Fruit fly (Drosophila melanogaster) whole organism, pupa: ENCODE results near the gene RpL22.

Experiments
- CG10348 ChIP-seq: fragments of 200-800 bp; sonication (Bioruptor generic); IDR thresholded peaks from 2 replicates; pipeline ENCODE4 v1.3.6; 2022; ENCODE audit warnings: missing biosample characterization, missing genetic modification characterization
- CG12605 ChIP-seq: fragments of 200-800 bp; sonication (Bioruptor generic); IDR thresholded peaks from 2 replicates; pipeline ENCODE4 v1.3.6; 2022; ENCODE audit warnings: missing biosample characterization, missing genetic modification characterization
- CG13204 ChIP-seq: fragments of 200-800 bp; sonication (Bioruptor generic); optimal IDR thresholded peaks from 2 replicates; lab custom pipeline; 2018; ENCODE audit warnings: missing biosample characterization, mild to moderate bottlenecking, missing genetic modification characterization, moderate library complexity
- CG14655 ChIP-seq: fragments of 200-800 bp; sonication (Bioruptor generic); optimal IDR thresholded peaks from 3 replicates; lab custom pipeline; 2017; ENCODE audit warnings: mild to moderate bottlenecking, missing biosample characterization, missing genetic modification reagents, missing genetic modification characterization
- CG15710 ChIP-seq: fragments of 200-800 bp; sonication (Bioruptor generic); optimal IDR thresholded peaks from 2 replicates; lab custom pipeline; 2018; ENCODE audit warnings: missing biosample characterization, mild to moderate bottlenecking, missing genetic modification characterization, moderate library complexity
- CG17806 ChIP-seq: fragments of 200-800 bp; sonication (Bioruptor generic); optimal IDR thresholded peaks from 2 replicates; lab custom pipeline; 2018; ENCODE audit warnings: missing biosample characterization, mild to moderate bottlenecking, missing genetic modification characterization, moderate library complexity
- CG32121 ChIP-seq: fragments of 200-800 bp; sonication (Bioruptor generic); IDR thresholded peaks from 2 replicates; pipeline ENCODE4 v1.3.6; 2022; ENCODE audit warnings: missing biosample characterization, missing genetic modification characterization
- CG34367 ChIP-seq: fragments of 200-800 bp; sonication (Bioruptor generic); optimal IDR thresholded peaks from 2 replicates; lab custom pipeline; 2018; ENCODE audit warnings: missing biosample characterization, mild to moderate bottlenecking, missing genetic modification characterization
- CG4496 ChIP-seq: fragments of 200-800 bp; sonication (Bioruptor generic); IDR thresholded peaks from 3 replicates; pipeline ENCODE4 v1.3.6; 2022; ENCODE audit warnings: missing biosample characterization, missing genetic modification characterization
- CG8159 ChIP-seq: fragments of 200-800 bp; sonication (Bioruptor generic); optimal IDR thresholded peaks from 3 replicates; lab custom pipeline; 2018; ENCODE audit warnings: missing biosample characterization, mild to moderate bottlenecking, missing genetic modification characterization, moderate library complexity
- CG8301 ChIP-seq: fragments of 200-800 bp; sonication (Bioruptor generic); optimal IDR thresholded peaks from 2 replicates; lab custom pipeline; 2018; ENCODE audit warnings: missing biosample characterization, mild to moderate bottlenecking, missing genetic modification characterization
- CG9948 ChIP-seq: fragments of 200-800 bp; sonication (Bioruptor generic); optimal IDR thresholded peaks from 2 replicates; lab custom pipeline; 2018; ENCODE audit warnings: missing biosample characterization, mild to moderate bottlenecking, missing genetic modification characterization, moderate library complexity
- D1 ChIP-seq: fragments of 200-800 bp; sonication (Bioruptor generic); optimal IDR thresholded peaks from 2 replicates; lab custom pipeline; 2018; ENCODE audit warnings: missing biosample characterization, mild to moderate bottlenecking, missing genetic modification characterization, moderate library complexity
- EcR ChIP-seq: fragments of 200-800 bp; sonication (Bioruptor generic); optimal IDR thresholded peaks from 3 replicates; lab custom pipeline; 2019; ENCODE audit warnings: missing biosample characterization, missing genetic modification characterization, mild to moderate bottlenecking, moderate library complexity, missing genetic modification reagents
- Ets98B ChIP-seq: fragments of 200-800 bp; sonication (Bioruptor generic); IDR thresholded peaks from 2 replicates; pipeline ENCODE4 v1.3.6; 2022; ENCODE audit warnings: missing biosample characterization, missing genetic modification characterization
- Pif1A ChIP-seq: fragments of 200-800 bp; sonication (Bioruptor generic); optimal IDR thresholded peaks from 3 replicates; lab custom pipeline; 2016; ENCODE audit warnings: missing biosample characterization, missing genetic modification characterization
- Pif1B ChIP-seq: fragments of 200-800 bp; sonication (Bioruptor generic); optimal IDR thresholded peaks from 3 replicates; lab custom pipeline; 2016; ENCODE audit warnings: missing biosample characterization, missing genetic modification characterization
- Snoo ChIP-seq: fragments of 200-800 bp; sonication (Bioruptor generic); optimal IDR thresholded peaks from 3 replicates; lab custom pipeline; 2017; ENCODE audit warnings: missing biosample characterization, mild to moderate bottlenecking, missing genetic modification characterization, inconsistent platforms
- fd96Ca ChIP-seq: fragments of 200-800 bp; sonication (Bioruptor generic); IDR thresholded peaks from 3 replicates; pipeline ENCODE4 v1.3.6; 2022; ENCODE audit warnings: missing biosample characterization, missing genetic modification characterization
- gl ChIP-seq: fragments of 200-800 bp; sonication (Bioruptor generic); optimal IDR thresholded peaks from 2 replicates; lab custom pipeline; 2018; ENCODE audit warnings: missing biosample characterization, mild to moderate bottlenecking, missing genetic modification characterization
- rn ChIP-seq: fragments of 200-800 bp; sonication (Bioruptor generic); IDR thresholded peaks from 2 replicates; pipeline ENCODE4 v1.3.6; 2022; ENCODE audit warnings: missing biosample characterization, missing genetic modification characterization

The RpL22 gene

DNA sequence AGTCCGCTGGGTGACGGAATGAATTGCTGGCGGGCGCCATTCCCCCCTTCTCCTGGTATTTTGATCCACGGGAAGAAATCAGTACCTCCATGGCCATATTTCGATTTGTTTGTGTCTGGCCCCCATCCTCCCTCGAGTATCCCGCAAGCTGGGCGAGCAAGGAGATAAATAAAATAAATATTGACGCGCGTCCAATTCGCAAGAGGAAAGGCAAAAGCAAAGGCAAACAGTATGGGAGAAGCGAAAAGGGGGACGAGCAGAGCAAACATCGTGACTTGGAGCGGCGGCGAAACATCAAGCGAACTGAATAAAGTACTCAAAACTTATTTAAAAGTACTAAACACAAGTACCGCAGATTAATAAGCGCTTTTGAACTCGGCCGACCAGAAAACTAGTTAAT, 3.0 kb upstream of the RpL22 start:
- TF ChIP-seq CG12605 (GFP tag; lab: Robert Waterston, UW) (0 out of 2 replicates have a peak, but pooled peaks have one; percentile 7), CG8301 (tag; lab: Kevin White, UChicago) (no peak), CG14655 (GFP tag; lab: Kevin White, UChicago) (peak; percentile 25), CG32121 (GFP tag; lab: Robert Waterston, UW) (no peak), Pif1A (GFP tag; lab: Kevin White, UChicago) (peak; percentile 60), CG10348 (GFP tag; lab: Robert Waterston, UW) (no peak), CG13204 (GFP tag; lab: Kevin White, UChicago) (peak; percentile 67), CG8159 (tag; lab: Kevin White, UChicago) (peak; percentile 47), CG15710 (tag; lab: Kevin White, UChicago) (peak; percentile 11), gl (peak; percentile 50), CG34367 (peak; percentile 44), Pif1B (GFP tag; lab: Kevin White, UChicago) (peak; percentile 71), Ets98B (no peak), CG9948 (no peak), Snoo (tag; lab: Kevin White, UChicago) (peak; percentile 61)

- TF ChIP-seq CG8159 (tag; lab: Kevin White, UChicago) (peak; percentile 66), CG17806 (tag; lab: Kevin White, UChicago) (peak; percentile 6), Snoo (tag; lab: Kevin White, UChicago) (no peak), D1 (tag; lab: Kevin White, UChicago) (no peak), fd96Ca (GFP tag; lab: Robert Waterston, UW) (0 out of 3 replicates have a peak, but pooled peaks have one; percentile 13), CG4496 (GFP tag; lab: Robert Waterston, UW) (no peak; the same call in 2 of the 3 replicates), CG13204 (GFP tag; lab: Kevin White, UChicago) (no peak), CG10348 (GFP tag; lab: Robert Waterston, UW) (no peak), CG9948 (peak; percentile 25), CG12605 (GFP tag; lab: Robert Waterston, UW) (no peak), CG32121 (GFP tag; lab: Robert Waterston, UW) (no peak), rn (GFP tag; lab: Robert Waterston, UW) (no peak), CG15710 (tag; lab: Kevin White, UChicago) (peak; percentile 6), CG14655 (GFP tag; lab: Kevin White, UChicago) (peak; percentile 45)
Observed at dm6 chrX:766094-766493, 1.2 kb upstream of the RpL22 start.

dm6 chrX:762047-762446, 2.9 kb downstream of the RpL22 start:
- TF ChIP-seq CG12605 (GFP tag; lab: Robert Waterston, UW) (no peak), CG9948 (no peak), rn (GFP tag; lab: Robert Waterston, UW) (no peak), CG10348 (GFP tag; lab: Robert Waterston, UW) (no peak), CG32121 (GFP tag; lab: Robert Waterston, UW) (no peak), fd96Ca (GFP tag; lab: Robert Waterston, UW) (no peak), CG4496 (GFP tag; lab: Robert Waterston, UW) (no peak), CG17806 (tag; lab: Kevin White, UChicago) (no peak), gl (no peak), Snoo (tag; lab: Kevin White, UChicago) (no peak), CG34367 (no peak), Pif1A (GFP tag; lab: Kevin White, UChicago) (no peak), CG8301 (tag; lab: Kevin White, UChicago) (no peak), Ets98B (no peak), CG15710 (tag; lab: Kevin White, UChicago) (no peak)

DNA sequence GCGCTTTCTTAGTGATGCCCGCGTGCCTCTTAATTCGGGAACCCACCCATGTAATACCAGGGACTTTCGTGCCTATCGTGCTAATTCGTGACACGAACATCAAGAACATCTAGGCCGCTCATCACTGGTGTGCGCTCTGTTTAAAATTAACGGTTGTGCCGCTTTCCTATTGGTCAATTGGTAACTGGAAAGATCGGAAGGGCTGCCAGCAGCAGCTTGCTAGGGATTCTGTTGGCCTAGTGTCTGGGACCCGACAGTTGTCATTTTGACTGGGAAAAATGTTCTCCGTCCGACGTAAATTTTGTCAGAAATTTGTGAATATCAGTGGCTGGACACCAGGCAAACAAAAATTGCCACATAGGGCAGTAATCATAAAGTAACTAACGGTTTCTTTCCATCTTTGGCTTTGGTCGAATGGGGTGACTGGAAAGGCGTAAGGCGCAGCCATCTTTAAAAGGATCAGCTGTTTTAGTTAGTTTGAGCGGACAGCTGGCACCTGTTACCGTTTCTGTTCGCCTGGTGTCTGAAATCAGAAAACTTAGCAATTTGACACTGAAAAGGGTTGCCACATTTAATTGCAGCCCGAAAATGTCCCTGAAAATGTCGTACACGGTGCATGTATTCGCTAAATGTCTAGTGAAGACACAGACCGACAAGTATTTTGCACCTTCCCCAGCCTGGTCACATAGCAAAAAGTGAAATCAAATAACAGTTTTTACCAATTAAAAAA, 5.9 kb downstream of the RpL22 start, which contains the start of gene CG5273:
Gene CG5273, plus strand, starts transcription at position 703 of the 730 bp plus-strand sequence.
- TF ChIP-seq CG4496 (GFP tag; lab: Robert Waterston, UW), result no peak
- TF ChIP-seq CG34367, result no peak
- TF ChIP-seq CG8301 (tag; lab: Kevin White, UChicago), result no peak
- TF ChIP-seq Ets98B, result 0 out of 2 replicates have a peak, but pooled peaks have one; percentile 13
- no peak for TF ChIP-seq Snoo (tag; lab: Kevin White, UChicago)
- no peak for TF ChIP-seq D1 (tag; lab: Kevin White, UChicago)
- TF ChIP-seq EcR (GFP tag; lab: Kevin White, UChicago), result peak; percentile 61
- TF ChIP-seq CG14655 (GFP tag; lab: Kevin White, UChicago), result no peak
- TF ChIP-seq CG10348 (GFP tag; lab: Robert Waterston, UW), result no peak
- peak; percentile 11 for TF ChIP-seq CG15710 (tag; lab: Kevin White, UChicago)
- TF ChIP-seq CG17806 (tag; lab: Kevin White, UChicago), result no peak
- TF ChIP-seq CG8159 (tag; lab: Kevin White, UChicago), result peak; percentile 9
- peak; percentile 1 for TF ChIP-seq Pif1B (GFP tag; lab: Kevin White, UChicago)
- no peak for TF ChIP-seq CG13204 (GFP tag; lab: Kevin White, UChicago)
- peak; percentile 24 for TF ChIP-seq Pif1A (GFP tag; lab: Kevin White, UChicago)
- no peak for TF ChIP-seq gl
- TF ChIP-seq fd96Ca (GFP tag; lab: Robert Waterston, UW), result peak; percentile 47; the same call in 1 of the 3 replicates
- no peak; the same call in 1 of the 2 replicates for TF ChIP-seq CG32121 (GFP tag; lab: Robert Waterston, UW)
- no peak for TF ChIP-seq CG12605 (GFP tag; lab: Robert Waterston, UW)
- TF ChIP-seq CG9948, result no peak
- no peak for TF ChIP-seq rn (GFP tag; lab: Robert Waterston, UW)

- TF ChIP-seq CG32121 (GFP tag; lab: Robert Waterston, UW), result no peak
- TF ChIP-seq CG10348 (GFP tag; lab: Robert Waterston, UW), result no peak
- no peak for TF ChIP-seq EcR (GFP tag; lab: Kevin White, UChicago)
- TF ChIP-seq Snoo (tag; lab: Kevin White, UChicago), result no peak
- TF ChIP-seq CG8159 (tag; lab: Kevin White, UChicago), result no peak
- no peak for TF ChIP-seq gl
- no peak for TF ChIP-seq CG34367
- no peak for TF ChIP-seq CG4496 (GFP tag; lab: Robert Waterston, UW)
- no peak for TF ChIP-seq CG8301 (tag; lab: Kevin White, UChicago)
- no peak for TF ChIP-seq Pif1B (GFP tag; lab: Kevin White, UChicago)
- no peak for TF ChIP-seq rn (GFP tag; lab: Robert Waterston, UW)
- no peak for TF ChIP-seq CG17806 (tag; lab: Kevin White, UChicago)
- TF ChIP-seq CG13204 (GFP tag; lab: Kevin White, UChicago), result no peak
- TF ChIP-seq CG14655 (GFP tag; lab: Kevin White, UChicago), result no peak
- TF ChIP-seq Pif1A (GFP tag; lab: Kevin White, UChicago), result no peak
- TF ChIP-seq CG12605 (GFP tag; lab: Robert Waterston, UW), result no peak
- no peak for TF ChIP-seq D1 (tag; lab: Kevin White, UChicago)
- no peak for TF ChIP-seq fd96Ca (GFP tag; lab: Robert Waterston, UW)
- no peak for TF ChIP-seq Ets98B
- no peak for TF ChIP-seq CG9948
- TF ChIP-seq, all 21 proteins: peak for 0
Observed at dm6 chrX:756856-757255, 8.1 kb downstream of the RpL22 start.
